Fruit fly (Drosophila melanogaster) whole organism, embryonic: Measurements from ENCODE around the gene Takl2.

Experiments used
- Awh ChIP-seq: fragments of 200-800 bp; sonication (Bioruptor generic); IDR thresholded peaks from 2 replicates; pipeline ENCODE4, ENCODE4 v1.3.6; 2022; ENCODE audit warnings: missing biosample characterization, missing genetic modification characterization
- Blimp-1 ChIP-seq: fragments of 200-800 bp; sonication (Bioruptor generic); optimal IDR thresholded peaks from 3 replicates; lab custom pipeline; 2018; ENCODE audit warnings: missing biosample characterization, missing genetic modification characterization, mild to moderate bottlenecking, moderate library complexity, missing genetic modification reagents
- CG1024 ChIP-seq: fragments of 200-800 bp; sonication (Bioruptor generic); IDR thresholded peaks from 2 replicates; pipeline ENCODE4 v1.3.6; 2022; ENCODE audit warnings: missing biosample characterization, missing genetic modification characterization
- CG11504 ChIP-seq: fragments of 200-800 bp; sonication (Bioruptor generic); optimal IDR thresholded peaks from 3 replicates; lab custom pipeline; 2019; ENCODE audit warnings: missing biosample characterization, mild to moderate bottlenecking, missing genetic modification characterization, moderate library complexity
- CG14050 ChIP-seq: fragments of 200-800 bp; sonication (Bioruptor generic); IDR thresholded peaks from 3 replicates; pipeline ENCODE4 v1.3.6; 2022; ENCODE audit warnings: missing biosample characterization, missing genetic modification characterization
- CG15011 ChIP-seq: fragments of 200-800 bp; sonication (Bioruptor generic); optimal IDR thresholded peaks from 3 replicates; lab custom pipeline; 2018; ENCODE audit warnings: missing biosample characterization, mild to moderate bottlenecking, missing genetic modification characterization
- CG15479 ChIP-seq: fragments of 200-800 bp; sonication (Bioruptor generic); optimal IDR thresholded peaks from 3 replicates; lab custom pipeline; 2019; ENCODE audit warnings: missing biosample characterization, mild to moderate bottlenecking, missing genetic modification characterization, moderate library complexity
- CG15696 ChIP-seq: fragments of 200-800 bp; sonication (Bioruptor generic); optimal IDR thresholded peaks from 2 replicates; lab custom pipeline; 2019; ENCODE audit warnings: missing biosample characterization, mild to moderate bottlenecking, missing genetic modification characterization, moderate library complexity
- CG1792 ChIP-seq: fragments of 200-800 bp; sonication (Bioruptor generic); optimal IDR thresholded peaks from 2 replicates; lab custom pipeline; 2016; ENCODE audit warnings: missing biosample characterization, missing genetic modification characterization
- CG18011 ChIP-seq: fragments of 200-800 bp; sonication (Bioruptor generic); optimal IDR thresholded peaks from 2 replicates; lab custom pipeline; 2017; ENCODE audit warnings: missing biosample characterization, missing genetic modification characterization, mild to moderate bottlenecking, moderate library complexity, missing genotype
- CG1832 ChIP-seq: fragments of 200-800 bp; sonication (Bioruptor generic); optimal IDR thresholded peaks from 2 replicates; lab custom pipeline; 2017; ENCODE audit warnings: missing biosample characterization, mild to moderate bottlenecking, missing genetic modification characterization, inconsistent platforms
- CG3281 ChIP-seq: fragments of 200-800 bp; sonication (Bioruptor generic); optimal IDR thresholded peaks from 3 replicates; lab custom pipeline; 2017; ENCODE audit warnings: missing biosample characterization, mild to moderate bottlenecking, missing genetic modification characterization
- CG4730 ChIP-seq: fragments of 200-800 bp; sonication (Bioruptor generic); IDR thresholded peaks from 2 replicates; pipeline ENCODE4 v1.3.6; 2022; ENCODE audit warnings: missing biosample characterization, missing genetic modification characterization
- CG5953 ChIP-seq: fragments of 200-800 bp; sonication (Bioruptor generic); IDR thresholded peaks from 2 replicates; pipeline ENCODE4 v1.3.6; 2022; ENCODE audit warnings: missing biosample characterization, missing genetic modification characterization
- CG7786 ChIP-seq: fragments of 200-800 bp; sonication (Bioruptor generic); optimal IDR thresholded peaks from 2 replicates; lab custom pipeline; 2016; ENCODE audit warnings: missing biosample characterization, missing genetic modification characterization
- CG7839 ChIP-seq: fragments of 200-800 bp; sonication (Bioruptor generic); optimal IDR thresholded peaks from 3 replicates; lab custom pipeline; 2018; ENCODE audit warnings: missing biosample characterization, mild to moderate bottlenecking, missing genetic modification characterization, moderate library complexity
- CG7963 ChIP-seq: fragments of 200-800 bp; sonication (Bioruptor generic); IDR thresholded peaks from 3 replicates; pipeline ENCODE4 v1.3.6; 2022; ENCODE audit warnings: missing biosample characterization, missing genetic modification characterization; ENCODE audit not compliant: partially characterized antibody
- CG7987 ChIP-seq: fragments of 200-800 bp; sonication (Bioruptor generic); optimal IDR thresholded peaks from 2 replicates; lab custom pipeline; 2018; ENCODE audit warnings: missing biosample characterization, mild to moderate bottlenecking, missing genetic modification characterization, moderate library complexity
- CG8359 ChIP-seq: fragments of 200-800 bp; sonication (Bioruptor generic); optimal IDR thresholded peaks from 2 replicates; lab custom pipeline; 2017; ENCODE audit warnings: missing biosample characterization, mild to moderate bottlenecking, missing genetic modification characterization, borderline replicate concordance
- CG9817 ChIP-seq: fragments of 200-800 bp; sonication (Bioruptor generic); optimal IDR thresholded peaks from 2 replicates; lab custom pipeline; 2018; ENCODE audit warnings: missing biosample characterization, mild to moderate bottlenecking, missing genetic modification characterization, moderate library complexity
- CG9876 ChIP-seq: fragments of 200-800 bp; sonication (Bioruptor generic); optimal IDR thresholded peaks from 2 replicates; lab custom pipeline; 2016; ENCODE audit warnings: missing biosample characterization, missing genetic modification characterization
- CTCF ChIP-seq: fragments of 200-800 bp; sonication (Bioruptor generic); optimal IDR thresholded peaks from 2 replicates; lab custom pipeline; 2017; ENCODE audit warnings: missing biosample characterization, mild to moderate bottlenecking, missing genetic modification characterization, moderate library complexity
- Doc3 ChIP-seq: fragments of 200-800 bp; sonication (Bioruptor generic); IDR thresholded peaks from 3 replicates; pipeline ENCODE4 v1.3.6; 2022; ENCODE audit warnings: missing biosample characterization, missing genetic modification characterization; ENCODE audit not compliant: partially characterized antibody
- Dref ChIP-seq: fragments of 200-800 bp; sonication (Bioruptor generic); IDR thresholded peaks from 2 replicates; pipeline ENCODE4 v1.3.6; 2022; ENCODE audit warnings: missing biosample characterization, missing genetic modification characterization
- Ets97D ChIP-seq: fragments of 200-800 bp; sonication (Bioruptor generic); optimal IDR thresholded peaks from 3 replicates; lab custom pipeline; 2016; ENCODE audit warnings: missing biosample characterization, missing genetic modification characterization
- Fer2 ChIP-seq: fragments of 200-800 bp; sonication (Bioruptor generic); optimal IDR thresholded peaks from 2 replicates; lab custom pipeline; 2018; ENCODE audit warnings: missing biosample characterization, mild to moderate bottlenecking, missing genetic modification characterization, moderate library complexity
- Fer3 ChIP-seq: fragments of 200-800 bp; sonication (Bioruptor generic); optimal IDR thresholded peaks from 2 replicates; lab custom pipeline; 2018; ENCODE audit warnings: missing biosample characterization, mild to moderate bottlenecking, missing genetic modification characterization, moderate library complexity
- Hmx ChIP-seq: fragments of 200-800 bp; sonication (Bioruptor generic); optimal IDR thresholded peaks from 2 replicates; lab custom pipeline; 2016; ENCODE audit warnings: missing biosample characterization, missing genetic modification characterization
- Kr ChIP-seq: fragments of 200-800 bp; sonication (Bioruptor generic); optimal IDR thresholded peaks from 2 replicates; lab custom pipeline; 2017; ENCODE audit warnings: missing biosample characterization, mild to moderate bottlenecking, missing genetic modification characterization
- NK7.1 ChIP-seq: fragments of 200-800 bp; sonication (Bioruptor generic); optimal IDR thresholded peaks from 3 replicates; lab custom pipeline; 2016; ENCODE audit warnings: missing biosample characterization, missing genetic modification characterization
- Sox102F ChIP-seq: fragments of 200-800 bp; sonication (Bioruptor generic); optimal IDR thresholded peaks from 2 replicates; lab custom pipeline; 2018; ENCODE audit warnings: missing biosample characterization, mild to moderate bottlenecking, missing genetic modification characterization, moderate library complexity
- Xbp1 ChIP-seq: fragments of 200-800 bp; sonication (Bioruptor generic); optimal IDR thresholded peaks from 3 replicates; lab custom pipeline; 2016; ENCODE audit warnings: missing biosample characterization, mild to moderate bottlenecking, missing genetic modification characterization
- ap ChIP-seq: fragments of 200-800 bp; sonication (Bioruptor generic); IDR thresholded peaks from 2 replicates; pipeline ENCODE4 v1.3.6; 2022; ENCODE audit warnings: missing biosample characterization, missing genetic modification characterization
- cas ChIP-seq: fragments of 200-800 bp; sonication (Bioruptor generic); IDR thresholded peaks from 2 replicates; pipeline ENCODE4 v1.3.6; 2022; ENCODE audit warnings: missing biosample characterization, missing genetic modification characterization
- dmrt11E ChIP-seq: fragments of 200-800 bp; sonication (Bioruptor generic); optimal IDR thresholded peaks from 3 replicates; lab custom pipeline; 2018; ENCODE audit warnings: missing biosample characterization, mild to moderate bottlenecking, missing genetic modification characterization, moderate library complexity
- esg ChIP-seq: fragments of 200-800 bp; sonication (Bioruptor generic); conservative IDR thresholded peaks from 2 replicates; pipeline ENCODE4 v1.3.6; 2022; ENCODE audit warnings: missing biosample characterization, missing genetic modification characterization
- ewg ChIP-seq: fragments of 200-800 bp; sonication (Bioruptor generic); optimal IDR thresholded peaks from 3 replicates; lab custom pipeline; 2017; ENCODE audit warnings: mild to moderate bottlenecking, missing biosample characterization, missing genetic modification reagents, missing genetic modification characterization
- eyg ChIP-seq: fragments of 200-800 bp; sonication (Bioruptor generic); optimal IDR thresholded peaks from 3 replicates; lab custom pipeline; 2016; ENCODE audit warnings: missing biosample characterization, missing genetic modification characterization
- fd3F ChIP-seq: fragments of 200-800 bp; sonication (Bioruptor generic); optimal IDR thresholded peaks from 2 replicates; lab custom pipeline; 2018; ENCODE audit warnings: missing biosample characterization, mild to moderate bottlenecking, missing genetic modification characterization, moderate library complexity
- hbn ChIP-seq: fragments of 200-800 bp; sonication (Bioruptor generic); IDR thresholded peaks from 2 replicates; pipeline ENCODE4 v1.3.6; 2022; ENCODE audit warnings: missing biosample characterization, missing genetic modification characterization; ENCODE audit not compliant: partially characterized antibody
- hth ChIP-seq: fragments of >200 bp; optimal IDR thresholded peaks from 2 replicates; lab custom pipeline; 2017; ENCODE audit warnings: inconsistent platforms
- rib ChIP-seq: fragments of 200-800 bp; sonication (Bioruptor generic); IDR thresholded peaks from 2 replicates; pipeline ENCODE4 v1.3.6; 2022; ENCODE audit warnings: missing biosample characterization, missing genetic modification characterization
- slbo ChIP-seq: fragments of 200-800 bp; sonication (Bioruptor generic); IDR thresholded peaks from 2 replicates; pipeline ENCODE4 v1.3.6; 2022; ENCODE audit warnings: missing biosample characterization, missing genetic modification characterization
- so ChIP-seq: fragments of 200-800 bp; sonication (Bioruptor generic); IDR thresholded peaks from 3 replicates; pipeline ENCODE4 v1.3.6; 2022; ENCODE audit warnings: missing biosample characterization, missing genetic modification characterization
- tio ChIP-seq: fragments of 200-800 bp; sonication (Bioruptor generic); optimal IDR thresholded peaks from 2 replicates; lab custom pipeline; 2017; ENCODE audit warnings: missing biosample characterization, missing genetic modification characterization, inconsistent platforms
- tll ChIP-seq, 2 experiments: fragments of 200-800 bp in 1 of 2; fragments of >200 bp in 1 of 2; sonication (Bioruptor generic) in 1 of 2; optimal IDR thresholded peaks; 2 replicates each; lab custom pipeline; 2017 to 2019; ENCODE audit warnings: missing biosample characterization in 2 of 2, missing genetic modification characterization in 2 of 2, mild to moderate bottlenecking in 1 of 2, moderate library complexity in 1 of 2
- tna ChIP-seq: fragments of 200-800 bp; sonication (Bioruptor generic); IDR thresholded peaks from 2 replicates; pipeline ENCODE4 v1.3.6; 2022; ENCODE audit warnings: missing biosample characterization, missing genetic modification characterization; ENCODE audit not compliant: partially characterized antibody
- ttk ChIP-seq: fragments of 200-800 bp; sonication (Bioruptor generic); IDR thresholded peaks from 2 replicates; pipeline ENCODE4 v2.1.2; 2022; ENCODE audit warnings: missing biosample characterization, missing genetic modification characterization
- wek ChIP-seq: fragments of 200-800 bp; sonication (Bioruptor generic); optimal IDR thresholded peaks from 3 replicates; lab custom pipeline; 2018; ENCODE audit warnings: missing biosample characterization, mild to moderate bottlenecking, missing genetic modification characterization, moderate library complexity
- zen ChIP-seq: fragments of 200-800 bp; sonication (Bioruptor generic); optimal IDR thresholded peaks from 3 replicates; lab custom pipeline; 2018; ENCODE audit warnings: missing biosample characterization, mild to moderate bottlenecking, missing genetic modification characterization, moderate library complexity

Gene Takl2

dm6 chr3R:22686336-22686874, 47.2 kb downstream of the Takl2 start, which contains the start of the genes Gclm and CG17625 (continued):
- TF ChIP-seq Awh (GFP tag; lab: Robert Waterston, UW) (peak; percentile 41; the same call in 1 of the 2 replicates), Fer2 (tag; lab: Kevin White, UChicago) (no peak), tio (no peak), CG15011 (no peak), CG15479 (GFP tag; lab: Kevin White, UChicago) (no peak), Sox102F (GFP tag; lab: Kevin White, UChicago) (peak; percentile 44), CG5953 (GFP tag; lab: Robert Waterston, UW) (0 out of 2 replicates have a peak, but pooled peaks have one; percentile 47), Ets97D (GFP tag; lab: Kevin White, UChicago) (peak; percentile 77), so (0 out of 3 replicates have a peak, but pooled peaks have one; percentile 32), Fer3 (tag; lab: Kevin White, UChicago) (peak; percentile 52), wek (GFP tag; lab: Kevin White, UChicago) (peak; percentile 56), dmrt11E (tag; lab: Kevin White, UChicago) (peak; percentile 38), cas (GFP tag; lab: Robert Waterston, UW) (no peak), CG1024 (GFP tag; lab: Robert Waterston, UW) (peak; percentile 35; the same call in 1 of the 2 replicates), hth (lab: Kevin White, UChicago) (no peak), ap (no peak), Xbp1 (GFP tag; lab: Kevin White, UChicago) (peak; percentile 62), CG8359 (no peak), CG3281 (GFP tag; lab: Kevin White, UChicago) (peak; percentile 51), Dref (peak; percentile 95), CG1792 (GFP tag; lab: Kevin White, UChicago) (no peak), CG7786 (GFP tag; lab: Kevin White, UChicago) (no peak), CG7987 (peak; percentile 38), CG1832 (GFP tag; lab: Kevin White, UChicago) (no peak), CG11504 (tag; lab: Kevin White, UChicago) (no peak), fd3F (GFP tag; lab: Kevin White, UChicago) (peak; percentile 26), Doc3 (GFP tag; lab: Robert Waterston, UW) (peak; percentile 41; the same call in 1 of the 3 replicates), Hmx (no peak), rib (GFP tag; lab: Robert Waterston, UW) (peak; percentile 45; the same call in 1 of the 2 replicates), esg (peak; percentile 50; the same call in 1 of the 2 replicates), CG14050 (GFP tag; lab: Robert Waterston, UW) (no peak; the same call in 2 of the 3 replicates), CG18011 (no peak), CG4730 (GFP tag; lab: Robert Waterston, UW) (no peak), Blimp-1 (peak; percentile 38), hbn (GFP tag; lab: Robert Waterston, UW) (peak; percentile 61), NK7.1 (GFP tag; lab: Kevin White, UChicago) (no peak), CG9817 (tag; lab: Kevin White, UChicago) (peak; percentile 55), ewg (GFP tag; lab: Kevin White, UChicago) (peak; percentile 33), ttk (no peak), tll (GFP tag; optimal IDR thresholded peaks at IDR 0.05; lab: Kevin White, UChicago) (no peak), CG7963 (GFP tag; lab: Robert Waterston, UW) (peak; percentile 62), CG7839 (tag; lab: Kevin White, UChicago) (peak; percentile 53), CTCF (GFP tag; lab: Kevin White, UChicago) (peak; percentile 32), slbo (peak; percentile 77), eyg (GFP tag; lab: Kevin White, UChicago) (no peak), zen (tag; lab: Kevin White, UChicago) (peak; percentile 15), CG15696 (tag; lab: Kevin White, UChicago) (peak; percentile 34), Kr (GFP tag; lab: Kevin White, UChicago) (no peak), tna (GFP tag; lab: Robert Waterston, UW) (peak; percentile 38), CG9876 (GFP tag; lab: Kevin White, UChicago) (no peak)
